Worm (Caenorhabditis elegans): ENCODE data around the gene dot-1.4.

DNA sequence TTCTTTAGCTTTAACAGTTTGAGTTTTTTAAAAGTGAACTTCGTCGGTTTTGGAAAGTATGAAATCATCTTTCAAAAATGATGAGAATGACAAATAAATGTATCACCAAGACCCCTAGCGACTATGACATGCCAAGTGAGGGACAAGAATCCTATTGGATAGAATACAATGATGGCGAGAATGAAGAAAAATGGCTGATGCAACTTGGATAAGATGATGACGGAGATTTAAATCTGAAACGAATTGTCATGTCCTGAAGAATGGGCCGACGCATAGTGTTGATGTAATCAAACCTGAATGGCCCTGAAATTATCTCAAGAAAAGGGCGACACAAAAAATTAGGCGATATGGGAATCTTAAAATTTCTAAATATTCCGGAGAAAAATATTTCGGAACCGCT, 32.2 kb upstream of the dot-1.4 start:
- TF ChIP-seq jun-1 (tag; optimal IDR thresholded peaks at IDR 0.05) (no peak), nhr-28 (tag; optimal IDR thresholded peaks at IDR 0.05) (no peak), dmd-9 (GFP tag; IDR thresholded peaks at IDR 0.05) (no peak), ztf-11 (tag; optimal IDR thresholded peaks at IDR 0.05) (no peak), unc-62 (GFP tag; optimal IDR thresholded peaks at IDR 0.05 in 1 of 2) (no peak), unc-62 (tag; optimal IDR thresholded peaks at IDR 0.05) (no peak), dmd-8 (GFP tag; IDR thresholded peaks at IDR 0.05) (no peak), nhr-25 (tag; optimal IDR thresholded peaks at IDR 0.05; ENCODE audit: borderline replicate concordance, insufficient read depth) (no peak), tag-97 (GFP tag; IDR thresholded peaks at IDR 0.05) (no peak), lir-3 (tag; optimal IDR thresholded peaks at IDR 0.05) (no peak), zag-1 (tag; optimal IDR thresholded peaks at IDR 0.05) (no peak), lin-39 (tag; optimal IDR thresholded peaks at IDR 0.05) (no peak), nhr-11 (tag; optimal IDR thresholded peaks at IDR 0.05) (no peak)
